Fruit fly (Drosophila melanogaster) whole organism, embryonic: ENCODE results near the gene CG8563.

Source experiments
- Ada2b ChIP-seq: fragments of 200-800 bp; sonication (Bioruptor generic); IDR thresholded peaks from 2 replicates; pipeline ENCODE4 v1.3.6; 2022; ENCODE audit warnings: missing biosample characterization, missing genetic modification characterization
- Asciz ChIP-seq: fragments of 200-800 bp; sonication (Bioruptor generic); optimal IDR thresholded peaks from 2 replicates; lab custom pipeline; 2017; ENCODE audit warnings: missing biosample characterization, mild to moderate bottlenecking, missing genetic modification characterization, missing genetic modification reagents
- Awh ChIP-seq: fragments of 200-800 bp; sonication (Bioruptor generic); IDR thresholded peaks from 2 replicates; pipeline ENCODE4, ENCODE4 v1.3.6; 2022; ENCODE audit warnings: missing biosample characterization, missing genetic modification characterization
- CG10431 ChIP-seq: fragments of 200-800 bp; sonication (Bioruptor generic); optimal IDR thresholded peaks from 3 replicates; lab custom pipeline; 2018; ENCODE audit warnings: missing biosample characterization, mild to moderate bottlenecking, missing genetic modification characterization
- CG10959 ChIP-seq: fragments of 200-800 bp; sonication (Bioruptor generic); IDR thresholded peaks from 2 replicates; pipeline ENCODE4 v1.3.6; 2022; ENCODE audit warnings: missing biosample characterization, missing genetic modification characterization
- CG11695 ChIP-seq: fragments of 200-800 bp; sonication (Bioruptor generic); IDR thresholded peaks from 3 replicates; pipeline ENCODE4 v1.3.6; 2022; ENCODE audit warnings: missing biosample characterization, missing genetic modification characterization
- CG12236 ChIP-seq: fragments of 200-800 bp; sonication (Bioruptor generic); optimal IDR thresholded peaks from 2 replicates; lab custom pipeline; 2016; ENCODE audit warnings: missing biosample characterization, missing genetic modification characterization
- CG12769 ChIP-seq: fragments of 200-800 bp; sonication (Bioruptor generic); optimal IDR thresholded peaks from 2 replicates; lab custom pipeline; 2019; ENCODE audit warnings: missing biosample characterization, mild to moderate bottlenecking, missing genetic modification characterization, moderate library complexity
- CG12942 ChIP-seq: fragments of 200-800 bp; sonication (Bioruptor generic); optimal IDR thresholded peaks from 3 replicates; lab custom pipeline; 2016; ENCODE audit warnings: missing biosample characterization, missing genetic modification characterization
- CG15073 ChIP-seq: fragments of 200-800 bp; sonication (Bioruptor generic); optimal IDR thresholded peaks from 2 replicates; lab custom pipeline; 2016; ENCODE audit warnings: missing biosample characterization, missing genetic modification characterization
- CG1603 ChIP-seq: fragments of 200-800 bp; sonication (Bioruptor generic); optimal IDR thresholded peaks from 2 replicates; lab custom pipeline; 2019; ENCODE audit warnings: missing biosample characterization, mild to moderate bottlenecking, missing genetic modification characterization, moderate library complexity
- CG17359 ChIP-seq: fragments of 200-800 bp; sonication (Bioruptor generic); optimal IDR thresholded peaks from 3 replicates; lab custom pipeline; 2018; ENCODE audit warnings: missing biosample characterization, mild to moderate bottlenecking, missing genetic modification characterization, moderate library complexity
- CG17829 ChIP-seq: fragments of 200-800 bp; optimal IDR thresholded peaks from 2 replicates; lab custom pipeline; 2019; ENCODE audit warnings: missing biosample characterization, mild to moderate bottlenecking, missing genetic modification characterization, moderate library complexity
- CG2120 ChIP-seq: fragments of 200-800 bp; sonication (Bioruptor generic); optimal IDR thresholded peaks from 3 replicates; lab custom pipeline; 2016; ENCODE audit warnings: missing biosample characterization, missing genetic modification characterization
- CG31365 ChIP-seq: fragments of 200-800 bp; sonication (Bioruptor generic); optimal IDR thresholded peaks from 2 replicates; lab custom pipeline; 2018; ENCODE audit warnings: missing biosample characterization, mild to moderate bottlenecking, missing genetic modification characterization
- CG32767 ChIP-seq: fragments of 200-800 bp; sonication (Bioruptor generic); IDR thresholded peaks from 2 replicates; pipeline ENCODE4 v1.3.6; 2022; ENCODE audit warnings: missing biosample characterization, missing genetic modification characterization
- CG33213 ChIP-seq: fragments of 200-800 bp; sonication (Bioruptor generic); optimal IDR thresholded peaks from 3 replicates; lab custom pipeline; 2016; ENCODE audit warnings: missing biosample characterization, missing genetic modification characterization
- CG5180 ChIP-seq: fragments of 200-800 bp; sonication (Bioruptor generic); optimal IDR thresholded peaks from 3 replicates; lab custom pipeline; 2017; ENCODE audit warnings: missing biosample characterization, missing genetic modification characterization, mild to moderate bottlenecking, moderate library complexity, missing genetic modification reagents
- CG6854 ChIP-seq: fragments of 200-800 bp; sonication (Bioruptor generic); optimal IDR thresholded peaks from 3 replicates; lab custom pipeline; 2017; ENCODE audit warnings: missing biosample characterization, mild to moderate bottlenecking, missing genetic modification characterization
- CG9215 ChIP-seq: fragments of 200-800 bp; sonication (Bioruptor generic); IDR thresholded peaks from 2 replicates; pipeline ENCODE4 v1.3.6; 2022; ENCODE audit warnings: missing biosample characterization, missing genetic modification characterization
- CTCF ChIP-seq: fragments of 200-800 bp; sonication (Bioruptor generic); optimal IDR thresholded peaks from 2 replicates; lab custom pipeline; 2017; ENCODE audit warnings: missing biosample characterization, mild to moderate bottlenecking, missing genetic modification characterization, moderate library complexity
- D ChIP-seq, 2 experiments: fragments of 200-800 bp in 1 of 2; fragments of >200 bp in 1 of 2; sonication (Bioruptor generic) in 1 of 2; optimal IDR thresholded peaks; 2 replicates in 1 of 2; 3 replicates in 1 of 2; lab custom pipeline; 2017; ENCODE audit warnings: mild to moderate bottlenecking in 1 of 2, missing biosample characterization in 1 of 2, missing genetic modification characterization in 1 of 2, missing genetic modification reagents in 1 of 2
- Dbx ChIP-seq: fragments of 200-800 bp; sonication (Bioruptor generic); IDR thresholded peaks from 3 replicates; pipeline ENCODE4 v1.3.6; 2022; ENCODE audit warnings: missing biosample characterization, missing genetic modification characterization
- Doc3 ChIP-seq: fragments of 200-800 bp; sonication (Bioruptor generic); IDR thresholded peaks from 3 replicates; pipeline ENCODE4 v1.3.6; 2022; ENCODE audit warnings: missing biosample characterization, missing genetic modification characterization; ENCODE audit not compliant: partially characterized antibody
- Gsc ChIP-seq: fragments of 200-800 bp; sonication (Bioruptor generic); IDR thresholded peaks from 2 replicates; pipeline ENCODE4 v1.3.6; 2022; ENCODE audit warnings: missing biosample characterization, missing genetic modification characterization
- Hey ChIP-seq: fragments of 200-800 bp; sonication (Bioruptor generic); optimal IDR thresholded peaks from 3 replicates; lab custom pipeline; 2018; ENCODE audit warnings: missing biosample characterization, mild to moderate bottlenecking, missing genetic modification characterization
- Jarid2 ChIP-seq: fragments of 200-800 bp; sonication (Bioruptor generic); optimal IDR thresholded peaks from 3 replicates; lab custom pipeline; 2017; ENCODE audit warnings: mild to moderate bottlenecking, missing biosample characterization, missing genetic modification reagents, missing genetic modification characterization
- Nf-YC ChIP-seq: fragments of 200-800 bp; optimal IDR thresholded peaks from 3 replicates; lab custom pipeline; 2019; ENCODE audit warnings: missing biosample characterization, mild to moderate bottlenecking, missing genetic modification characterization, moderate library complexity
- NfI ChIP-seq: fragments of 200-800 bp; sonication (Bioruptor generic); optimal IDR thresholded peaks from 3 replicates; lab custom pipeline; 2018; ENCODE audit warnings: missing biosample characterization, mild to moderate bottlenecking, missing genetic modification characterization, moderate library complexity
- Ravus ChIP-seq: fragments of 200-800 bp; sonication (Bioruptor generic); IDR thresholded peaks from 2 replicates; pipeline ENCODE4 v1.3.6; 2022; ENCODE audit warnings: missing biosample characterization, missing genetic modification characterization
- Usf ChIP-seq: fragments of 200-800 bp; sonication (Bioruptor generic); optimal IDR thresholded peaks from 2 replicates; lab custom pipeline; 2017; ENCODE audit warnings: missing genotype, missing biosample characterization, missing genetic modification characterization
- ab ChIP-seq: fragments of 200-800 bp; sonication (Bioruptor generic); optimal IDR thresholded peaks from 2 replicates; lab custom pipeline; 2016; ENCODE audit warnings: missing biosample characterization, missing genetic modification characterization
- abd-A ChIP-seq: fragments of 200-800 bp; sonication (Bioruptor generic); optimal IDR thresholded peaks from 3 replicates; lab custom pipeline; 2019; ENCODE audit warnings: missing biosample characterization, mild to moderate bottlenecking, missing genetic modification characterization, moderate library complexity
- amos ChIP-seq: fragments of 200-800 bp; sonication (Bioruptor generic); IDR thresholded peaks from 2 replicates; pipeline ENCODE4 v1.3.6; 2022; ENCODE audit warnings: missing biosample characterization, missing genetic modification characterization; ENCODE audit not compliant: partially characterized antibody
- cas ChIP-seq: fragments of 200-800 bp; sonication (Bioruptor generic); IDR thresholded peaks from 2 replicates; pipeline ENCODE4 v1.3.6; 2022; ENCODE audit warnings: missing biosample characterization, missing genetic modification characterization
- dmrt11E ChIP-seq: fragments of 200-800 bp; sonication (Bioruptor generic); optimal IDR thresholded peaks from 3 replicates; lab custom pipeline; 2018; ENCODE audit warnings: missing biosample characterization, mild to moderate bottlenecking, missing genetic modification characterization, moderate library complexity
- gsb-n ChIP-seq: fragments of 200-800 bp; sonication (Bioruptor generic); optimal IDR thresholded peaks from 3 replicates; lab custom pipeline; 2018; ENCODE audit warnings: missing biosample characterization, mild to moderate bottlenecking, missing genetic modification characterization
- her ChIP-seq: fragments of 200-800 bp; sonication (Bioruptor generic); optimal IDR thresholded peaks from 2 replicates; lab custom pipeline; 2016; ENCODE audit warnings: missing biosample characterization, missing genetic modification characterization
- jumu ChIP-seq: fragments of 200-800 bp; sonication (Bioruptor generic); optimal IDR thresholded peaks from 3 replicates; lab custom pipeline; 2016; ENCODE audit warnings: missing biosample characterization, missing genetic modification characterization
- lilli ChIP-seq: fragments of 200-800 bp; sonication (Bioruptor generic); optimal IDR thresholded peaks from 3 replicates; lab custom pipeline; 2016; ENCODE audit warnings: missing biosample characterization, missing genetic modification characterization
- lmd ChIP-seq: fragments of 200-800 bp; sonication (Bioruptor generic); IDR thresholded peaks from 2 replicates; pipeline ENCODE4 v1.3.6; 2022; ENCODE audit warnings: missing biosample characterization, missing genetic modification characterization
- mirr ChIP-seq: fragments of 200-800 bp; sonication (Bioruptor generic); optimal IDR thresholded peaks from 3 replicates; lab custom pipeline; 2018; ENCODE audit warnings: missing biosample characterization, mild to moderate bottlenecking, missing genetic modification characterization
- ranshi ChIP-seq: fragments of 200-800 bp; sonication (Bioruptor generic); IDR thresholded peaks from 2 replicates; pipeline ENCODE4 v1.3.6; 2022; ENCODE audit warnings: missing biosample characterization, missing genetic modification characterization
- repo ChIP-seq: fragments of 200-800 bp; sonication (Bioruptor generic); optimal IDR thresholded peaks from 2 replicates; lab custom pipeline; 2016; ENCODE audit warnings: missing biosample characterization, missing genetic modification characterization
- ro ChIP-seq: fragments of 200-800 bp; sonication (Bioruptor generic); IDR thresholded peaks from 2 replicates; pipeline ENCODE4 v1.3.6; 2022; ENCODE audit warnings: missing biosample characterization, missing genetic modification characterization
- sima ChIP-seq: fragments of 200-800 bp; sonication (Bioruptor generic); optimal IDR thresholded peaks from 2 replicates; lab custom pipeline; 2016; ENCODE audit warnings: missing biosample characterization, missing genetic modification characterization
- trh ChIP-seq: fragments of 200-800 bp; sonication (Bioruptor generic); optimal IDR thresholded peaks from 2 replicates; lab custom pipeline; 2016; ENCODE audit warnings: missing biosample characterization, missing genetic modification characterization
- tup ChIP-seq: fragments of 200-800 bp; sonication (Bioruptor generic); optimal IDR thresholded peaks from 2 replicates; lab custom pipeline; 2016; ENCODE audit warnings: missing biosample characterization, mild to moderate bottlenecking, missing genetic modification characterization, moderate library complexity
- vfl ChIP-seq: fragments of 200-800 bp; sonication (Bioruptor generic); optimal IDR thresholded peaks from 2 replicates; lab custom pipeline; 2016; ENCODE audit warnings: missing biosample characterization, missing genetic modification characterization
- zen ChIP-seq: fragments of 200-800 bp; sonication (Bioruptor generic); optimal IDR thresholded peaks from 3 replicates; lab custom pipeline; 2018; ENCODE audit warnings: missing biosample characterization, mild to moderate bottlenecking, missing genetic modification characterization, moderate library complexity

The CG8563 gene

dm6 chr3L:7367798-7368678 is 22.5 kb upstream of the CG8563 start (continued):
- TF ChIP-seq CTCF (GFP tag; lab: Kevin White, UChicago) (peak; percentile 39), D (optimal IDR thresholded peaks at IDR 0.05; lab: Kevin White, UChicago) (peak; percentile 84), D (GFP tag; optimal IDR thresholded peaks at IDR 0.05; lab: Kevin White, UChicago) (no peak), CG9215 (GFP tag; lab: Robert Waterston, UW) (no peak), jumu (GFP tag; lab: Kevin White, UChicago) (no peak), lilli (peak; percentile 35), CG17359 (tag; lab: Kevin White, UChicago) (peak; percentile 33), Jarid2 (GFP tag; lab: Kevin White, UChicago) (no peak), CG12942 (GFP tag; lab: Kevin White, UChicago) (peak; percentile 26), gsb-n (tag; lab: Kevin White, UChicago) (no peak), CG15073 (GFP tag; lab: Kevin White, UChicago) (no peak), CG17829 (tag; lab: Kevin White, UChicago) (peak; percentile 20), Dbx (GFP tag; lab: Robert Waterston, UW) (0 out of 3 replicates have a peak, but pooled peaks have one; percentile 5), ro (GFP tag; lab: Robert Waterston, UW) (no peak), ranshi (no peak), CG33213 (no peak), Nf-YC (tag; lab: Kevin White, UChicago) (peak; percentile 31), CG10431 (GFP tag; lab: Kevin White, UChicago) (peak; percentile 1), CG31365 (tag; lab: Kevin White, UChicago) (no peak), CG12769 (tag; lab: Kevin White, UChicago) (peak; percentile 48), lmd (GFP tag; lab: Robert Waterston, UW) (no peak), trh (GFP tag; lab: Kevin White, UChicago) (no peak), CG32767 (peak; percentile 42; the same call in 1 of the 2 replicates), Doc3 (GFP tag; lab: Robert Waterston, UW) (no peak), Ada2b (GFP tag; lab: Robert Waterston, UW) (no peak), tup (GFP tag; lab: Kevin White, UChicago) (no peak), CG1603 (peak; percentile 12), abd-A (tag; lab: Kevin White, UChicago) (peak; percentile 72), Ravus (GFP tag; lab: Robert Waterston, UW) (no peak), CG11695 (peak; percentile 62), amos (GFP tag; lab: Robert Waterston, UW) (no peak), CG6854 (GFP tag; lab: Kevin White, UChicago) (no peak), CG5180 (GFP tag; lab: Kevin White, UChicago) (no peak), Asciz (GFP tag; lab: Kevin White, UChicago) (peak; percentile 20), sima (GFP tag; lab: Kevin White, UChicago) (no peak), Hey (tag; lab: Kevin White, UChicago) (no peak), CG12236 (GFP tag; lab: Kevin White, UChicago) (no peak), vfl (no peak), dmrt11E (tag; lab: Kevin White, UChicago) (no peak), NfI (peak; percentile 21), repo (GFP tag; lab: Kevin White, UChicago) (peak; percentile 2), zen (tag; lab: Kevin White, UChicago) (no peak), Usf (GFP tag; lab: Kevin White, UChicago) (no peak), her (GFP tag; lab: Kevin White, UChicago) (no peak), ab (no peak), Awh (no peak), mirr (GFP tag; lab: Kevin White, UChicago) (peak; percentile 94), CG10959 (GFP tag; lab: Robert Waterston, UW) (no peak), CG2120 (GFP tag; lab: Kevin White, UChicago) (peak; percentile 59), cas (GFP tag; lab: Robert Waterston, UW) (no peak), Gsc (GFP tag; lab: Robert Waterston, UW) (no peak)
